Fruit fly (Drosophila melanogaster): ENCODE data around the gene sqd.
A peak's percentile ranks its signal among the peaks of the same experiment; 100 is the strongest.

The sqd gene

dm6 chr3R:13645874-13646370 lies at the start of gene sqd:
Gene sqd (minus strand): TSS chr3R:13646304.
- TF ChIP-seq sc (optimal IDR thresholded peaks at IDR 0.05) (no peak), sc (GFP tag; optimal IDR thresholded peaks at IDR 0.05) (peak; percentile 3), Elba2 (GFP tag; optimal IDR thresholded peaks at IDR 0.05) (no peak), ro (GFP tag; IDR thresholded peaks at IDR 0.05) (no peak), crp (GFP tag; optimal IDR thresholded peaks at IDR 0.05) (no peak), Hand (GFP tag; optimal IDR thresholded peaks at IDR 0.05) (no peak), Ravus (GFP tag; IDR thresholded peaks at IDR 0.05) (no peak), CG32767 (GFP tag; IDR thresholded peaks at IDR 0.05) (peak; percentile 83), Stat92E (GFP tag; optimal IDR thresholded peaks at IDR 0.05) (peak in 1 of 3 experiments; percentile 55), E2f1 (GFP tag; IDR thresholded peaks at IDR 0.05) (peak; percentile 44; the same call in 1 of the 2 replicates), schlank (tag; optimal IDR thresholded peaks at IDR 0.05) (peak; percentile 50), tap (tag; optimal IDR thresholded peaks at IDR 0.05) (no peak), CG33213 (GFP tag; optimal IDR thresholded peaks at IDR 0.05) (peak; percentile 60), CG2712 (tag; optimal IDR thresholded peaks at IDR 0.05) (peak; percentile 10), NfI (GFP tag; optimal IDR thresholded peaks at IDR 0.05) (peak; percentile 59), CG31441 (GFP tag; IDR thresholded peaks at IDR 0.05) (peak; percentile 36), Sry-β (GFP tag; optimal IDR thresholded peaks at IDR 0.05) (peak; percentile 13), zfh1 (GFP tag; IDR thresholded peaks at IDR 0.05) (peak; percentile 36; the same call in 1 of the 3 replicates), bab2 (GFP tag; optimal IDR thresholded peaks at IDR 0.05) (peak; percentile 3), CG17186 (GFP tag; optimal IDR thresholded peaks at IDR 0.05) (peak; percentile 48), CG7786 (GFP tag; optimal IDR thresholded peaks at IDR 0.05) (peak; percentile 23), CG17912 (GFP tag; optimal IDR thresholded peaks at IDR 0.05) (peak; percentile 22), Awh (GFP tag; IDR thresholded peaks at IDR 0.05) (0 out of 2 replicates have a peak, but pooled peaks have one; percentile 25), lola (GFP tag; optimal IDR thresholded peaks at IDR 0.05) (no peak), Side (GFP tag; optimal IDR thresholded peaks at IDR 0.05) (peak; percentile 17), CG1529 (GFP tag; optimal IDR thresholded peaks at IDR 0.05) (peak; percentile 13), CG12391 (tag; optimal IDR thresholded peaks at IDR 0.05) (peak; percentile 29), phol (tag; optimal IDR thresholded peaks at IDR 0.05) (peak; percentile 78), jigr1 (GFP tag; IDR thresholded peaks at IDR 0.05) (no peak), CG13424 (tag; optimal IDR thresholded peaks at IDR 0.05) (peak; percentile 40), NC2β (GFP tag; optimal IDR thresholded peaks at IDR 0.05) (peak; percentile 69), kni (GFP tag; optimal IDR thresholded peaks at IDR 0.05) (peak; percentile 76), CG12744 (GFP tag; optimal IDR thresholded peaks at IDR 0.05) (no peak), CG4820 (GFP tag; optimal IDR thresholded peaks at IDR 0.05) (peak; percentile 22), Bgb (GFP tag; IDR thresholded peaks at IDR 0.05; ENCODE audit: partially characterized antibody) (peak; percentile 15; the same call in 1 of the 2 replicates), CG3847 (GFP tag; IDR thresholded peaks at IDR 0.05) (peak; percentile 72), CG11504 (tag; optimal IDR thresholded peaks at IDR 0.05) (peak; percentile 41), az2 (GFP tag; optimal IDR thresholded peaks at IDR 0.05) (peak; percentile 9), HLH54F (GFP tag; optimal IDR thresholded peaks at IDR 0.05) (peak; percentile 32), CG15696 (tag; optimal IDR thresholded peaks at IDR 0.05) (peak; percentile 32), pb (GFP tag; optimal IDR thresholded peaks at IDR 0.05) (no peak), NFAT (GFP tag; IDR thresholded peaks at IDR 0.05) (no peak), CG8290 (GFP tag; optimal IDR thresholded peaks at IDR 0.05) (no peak), CG8290 (tag; optimal IDR thresholded peaks at IDR 0.05) (peak in 1 of 2 experiments; percentile 73), al (GFP tag; IDR thresholded peaks at IDR 0.05) (0 out of 2 replicates have a peak, but pooled peaks have one; percentile 20), CG6854 (GFP tag; optimal IDR thresholded peaks at IDR 0.05) (peak; percentile 64), CG7745 (tag; optimal IDR thresholded peaks at IDR 0.05) (no peak), CG2889 (GFP tag; IDR thresholded peaks at IDR 0.05) (no peak), pros (GFP tag; optimal IDR thresholded peaks at IDR 0.05) (no peak), CG13296 (GFP tag; optimal IDR thresholded peaks at IDR 0.05) (peak; percentile 47), fru (optimal IDR thresholded peaks at IDR 0.05) (no peak)
